Fruit fly (Drosophila melanogaster) whole organism, embryonic: ENCODE data around the gene CG8568.

Experiments used
- Ada2b ChIP-seq: fragments of 200-800 bp; sonication (Bioruptor generic); IDR thresholded peaks from 2 replicates; pipeline ENCODE4 v1.3.6; 2022; ENCODE audit warnings: missing biosample characterization, missing genetic modification characterization
- Atf3 ChIP-seq: fragments of 200-800 bp; sonication (Bioruptor generic); optimal IDR thresholded peaks from 3 replicates; lab custom pipeline; 2016; ENCODE audit warnings: missing biosample characterization, missing genetic modification characterization
- CG10462 ChIP-seq: fragments of 200-800 bp; sonication (Bioruptor generic); optimal IDR thresholded peaks from 2 replicates; lab custom pipeline; 2016; ENCODE audit warnings: missing biosample characterization, missing genetic modification characterization
- CG10654 ChIP-seq: fragments of 200-800 bp; sonication (Bioruptor generic); optimal IDR thresholded peaks from 2 replicates; lab custom pipeline; 2016; ENCODE audit warnings: missing biosample characterization, missing genetic modification characterization
- CG13123 ChIP-seq: fragments of 200-800 bp; sonication (Bioruptor generic); optimal IDR thresholded peaks from 2 replicates; lab custom pipeline; 2016; ENCODE audit warnings: missing biosample characterization, missing genetic modification characterization
- CG14441 ChIP-seq: fragments of 200-800 bp; sonication (Bioruptor generic); IDR thresholded peaks from 2 replicates; pipeline ENCODE4 v1.3.6; 2022; ENCODE audit warnings: missing biosample characterization, missing genetic modification characterization
- CG15601 ChIP-seq: fragments of 200-800 bp; sonication (Bioruptor generic); optimal IDR thresholded peaks from 3 replicates; lab custom pipeline; 2019; ENCODE audit warnings: missing biosample characterization, mild to moderate bottlenecking, missing genetic modification characterization, moderate library complexity
- CG1603 ChIP-seq: fragments of 200-800 bp; sonication (Bioruptor generic); optimal IDR thresholded peaks from 2 replicates; lab custom pipeline; 2019; ENCODE audit warnings: missing biosample characterization, mild to moderate bottlenecking, missing genetic modification characterization, moderate library complexity
- CG1832 ChIP-seq: fragments of 200-800 bp; sonication (Bioruptor generic); optimal IDR thresholded peaks from 2 replicates; lab custom pipeline; 2017; ENCODE audit warnings: missing biosample characterization, mild to moderate bottlenecking, missing genetic modification characterization, inconsistent platforms
- CG18599 ChIP-seq: fragments of 200-800 bp; sonication (Bioruptor generic); optimal IDR thresholded peaks from 3 replicates; lab custom pipeline; 2017; ENCODE audit warnings: missing biosample characterization, missing genetic modification characterization, mild to moderate bottlenecking, moderate library complexity, missing genetic modification reagents
- CG2120 ChIP-seq: fragments of 200-800 bp; sonication (Bioruptor generic); optimal IDR thresholded peaks from 3 replicates; lab custom pipeline; 2016; ENCODE audit warnings: missing biosample characterization, missing genetic modification characterization
- CG2678 ChIP-seq: fragments of 200-800 bp; sonication (Bioruptor generic); optimal IDR thresholded peaks from 3 replicates; lab custom pipeline; 2019; ENCODE audit warnings: missing biosample characterization, mild to moderate bottlenecking, missing genetic modification characterization, moderate library complexity
- CG2889 ChIP-seq: fragments of 200-800 bp; sonication (Bioruptor generic); IDR thresholded peaks from 3 replicates; pipeline ENCODE4 v1.3.6; 2022; ENCODE audit warnings: missing biosample characterization, missing genetic modification characterization
- CG32767 ChIP-seq: fragments of 200-800 bp; sonication (Bioruptor generic); IDR thresholded peaks from 2 replicates; pipeline ENCODE4 v1.3.6; 2022; ENCODE audit warnings: missing biosample characterization, missing genetic modification characterization
- CG3847 ChIP-seq: fragments of 200-800 bp; sonication (Bioruptor generic); IDR thresholded peaks from 2 replicates; pipeline ENCODE4 v1.3.6; 2022; ENCODE audit warnings: missing biosample characterization, missing genetic modification characterization
- CG4854 ChIP-seq: fragments of 200-800 bp; sonication (Bioruptor generic); optimal IDR thresholded peaks from 2 replicates; lab custom pipeline; 2016; ENCODE audit warnings: missing biosample characterization, missing genetic modification characterization, inconsistent platforms
- CG6175 ChIP-seq: fragments of 200-800 bp; sonication (Bioruptor generic); IDR thresholded peaks from 3 replicates; pipeline ENCODE4 v1.3.6; 2022; ENCODE audit warnings: missing biosample characterization, missing genetic modification characterization
- CG6272 ChIP-seq: fragments of 200-800 bp; sonication (Bioruptor generic); IDR thresholded peaks from 2 replicates; pipeline ENCODE4 v1.3.6; 2022; ENCODE audit warnings: missing biosample characterization, missing genetic modification characterization
- CG8388 ChIP-seq: fragments of 200-800 bp; sonication (Bioruptor generic); optimal IDR thresholded peaks from 2 replicates; lab custom pipeline; 2019; ENCODE audit warnings: missing biosample characterization, mild to moderate bottlenecking, missing genetic modification characterization, moderate library complexity
- CG8478 ChIP-seq: fragments of >200 bp; optimal IDR thresholded peaks from 2 replicates; lab custom pipeline; 2018
- CG8765 ChIP-seq: fragments of 200-800 bp; sonication (Bioruptor generic); IDR thresholded peaks from 2 replicates; pipeline ENCODE4 v1.3.6; 2022; ENCODE audit warnings: missing biosample characterization, missing genetic modification characterization
- Dad ChIP-seq: fragments of 200-800 bp; sonication (Bioruptor generic); optimal IDR thresholded peaks from 3 replicates; lab custom pipeline; 2016; ENCODE audit warnings: missing biosample characterization, missing genetic modification characterization
- Dp ChIP-seq: fragments of 200-800 bp; sonication (Bioruptor generic); optimal IDR thresholded peaks from 2 replicates; lab custom pipeline; 2018; ENCODE audit warnings: missing biosample characterization, mild to moderate bottlenecking, missing genetic modification characterization, moderate library complexity
- E2f2 ChIP-seq: fragments of 200-800 bp; sonication (Bioruptor generic); IDR thresholded peaks from 2 replicates; pipeline ENCODE4 v1.3.6; 2022; ENCODE audit warnings: missing biosample characterization, missing genetic modification characterization
- ERR ChIP-seq: fragments of 200-800 bp; sonication (Bioruptor generic); optimal IDR thresholded peaks from 2 replicates; lab custom pipeline; 2016; ENCODE audit warnings: missing biosample characterization, missing genetic modification characterization
- H15 ChIP-seq: fragments of 200-800 bp; sonication (Bioruptor generic); IDR thresholded peaks from 3 replicates; pipeline ENCODE4 v1.3.6; 2022; ENCODE audit warnings: missing biosample characterization, missing genetic modification characterization
- Lhr ChIP-seq: fragments of 200-800 bp; sonication (Bioruptor generic); optimal IDR thresholded peaks from 3 replicates; lab custom pipeline; 2017; ENCODE audit warnings: mild to moderate bottlenecking, missing biosample characterization, missing genetic modification reagents, missing genetic modification characterization
- Med ChIP-seq: fragments of 200-800 bp; sonication (Bioruptor generic); peaks from one replicate; lab custom pipeline; 2016; ENCODE audit warnings: missing biosample characterization, missing genetic modification characterization, mild to moderate bottlenecking, inconsistent platforms, moderate library complexity
- Sox102F ChIP-seq: fragments of 200-800 bp; sonication (Bioruptor generic); optimal IDR thresholded peaks from 2 replicates; lab custom pipeline; 2018; ENCODE audit warnings: missing biosample characterization, mild to moderate bottlenecking, missing genetic modification characterization, moderate library complexity
- Ssrp ChIP-seq: fragments of 200-800 bp; sonication (Bioruptor generic); optimal IDR thresholded peaks from 2 replicates; lab custom pipeline; 2018; ENCODE audit warnings: missing biosample characterization, mild to moderate bottlenecking, missing genetic modification characterization, moderate library complexity
- Taf1 ChIP-seq: fragments of 200-800 bp; sonication (Bioruptor generic); IDR thresholded peaks from 2 replicates; pipeline ENCODE4 v1.3.6; 2022; ENCODE audit warnings: missing biosample characterization, missing genetic modification characterization
- Vsx1 ChIP-seq: fragments of 200-800 bp; sonication (Bioruptor generic); optimal IDR thresholded peaks from 2 replicates; lab custom pipeline; 2017; ENCODE audit warnings: missing biosample characterization, mild to moderate bottlenecking, missing genetic modification characterization, missing genetic modification reagents
- cg ChIP-seq: fragments of 200-800 bp; sonication (Bioruptor generic); optimal IDR thresholded peaks from 3 replicates; lab custom pipeline; 2019; ENCODE audit warnings: missing biosample characterization, mild to moderate bottlenecking, missing genetic modification characterization, moderate library complexity
- ci ChIP-seq: fragments of 200-800 bp; sonication (Bioruptor generic); IDR thresholded peaks from 3 replicates; pipeline ENCODE4 v1.3.6; 2022; ENCODE audit warnings: missing biosample characterization, missing genetic modification characterization
- croc ChIP-seq: fragments of 200-800 bp; sonication (Bioruptor generic); conservative IDR thresholded peaks from 3 replicates; pipeline ENCODE4 v1.3.6; 2022; ENCODE audit warnings: missing biosample characterization, missing genetic modification characterization
- dm ChIP-seq: fragments of 200-800 bp; sonication (Bioruptor generic); optimal IDR thresholded peaks from 3 replicates; lab custom pipeline; 2016; ENCODE audit warnings: missing biosample characterization, missing genetic modification characterization
- emc ChIP-seq: fragments of 200-800 bp; sonication (Bioruptor generic); optimal IDR thresholded peaks from 2 replicates; lab custom pipeline; 2016; ENCODE audit warnings: missing biosample characterization, missing genetic modification characterization
- en ChIP-seq: fragments of 200-800 bp; sonication (Bioruptor generic); optimal IDR thresholded peaks from 2 replicates; lab custom pipeline; 2016; ENCODE audit warnings: missing biosample characterization, missing genetic modification characterization
- eyg ChIP-seq: fragments of 200-800 bp; sonication (Bioruptor generic); optimal IDR thresholded peaks from 3 replicates; lab custom pipeline; 2016; ENCODE audit warnings: missing biosample characterization, missing genetic modification characterization
- fd64A ChIP-seq: fragments of 200-800 bp; sonication (Bioruptor generic); optimal IDR thresholded peaks from 3 replicates; lab custom pipeline; 2018; ENCODE audit warnings: missing biosample characterization, mild to moderate bottlenecking, missing genetic modification characterization
- hb ChIP-seq: fragments of 200-800 bp; sonication (Bioruptor generic); IDR thresholded peaks from 3 replicates; pipeline ENCODE4 v1.3.6; 2022; ENCODE audit warnings: missing biosample characterization, missing genetic modification characterization; ENCODE audit not compliant: partially characterized antibody
- kay ChIP-seq: fragments of 200-800 bp; sonication (Bioruptor generic); optimal IDR thresholded peaks from 2 replicates; lab custom pipeline; 2016; ENCODE audit warnings: missing biosample characterization, missing genetic modification characterization
- ken ChIP-seq: fragments of 200-800 bp; sonication (Bioruptor generic); IDR thresholded peaks from 3 replicates; pipeline ENCODE4 v1.3.6; 2022; ENCODE audit warnings: missing biosample characterization, missing genetic modification characterization
- lbe ChIP-seq: fragments of 200-800 bp; sonication (Bioruptor generic); optimal IDR thresholded peaks from 2 replicates; lab custom pipeline; 2016; ENCODE audit warnings: missing biosample characterization, mild to moderate bottlenecking, missing genetic modification characterization
- lmd ChIP-seq: fragments of 200-800 bp; sonication (Bioruptor generic); IDR thresholded peaks from 2 replicates; pipeline ENCODE4 v1.3.6; 2022; ENCODE audit warnings: missing biosample characterization, missing genetic modification characterization
- pho ChIP-seq: fragments of 200-800 bp; sonication (Bioruptor generic); optimal IDR thresholded peaks from 2 replicates; lab custom pipeline; 2016; ENCODE audit warnings: missing biosample characterization, missing genetic modification characterization
- psq ChIP-seq: fragments of 200-800 bp; sonication (Bioruptor generic); optimal IDR thresholded peaks from 2 replicates; lab custom pipeline; 2017; ENCODE audit warnings: missing biosample characterization, missing genetic modification characterization
- ro ChIP-seq: fragments of 200-800 bp; sonication (Bioruptor generic); IDR thresholded peaks from 2 replicates; pipeline ENCODE4 v1.3.6; 2022; ENCODE audit warnings: missing biosample characterization, missing genetic modification characterization
- sens-2 ChIP-seq: fragments of 200-800 bp; sonication (Bioruptor generic); IDR thresholded peaks from 2 replicates; pipeline ENCODE4 v1.3.6; 2022; ENCODE audit warnings: missing biosample characterization, missing genetic modification characterization
- sug ChIP-seq: fragments of 200-800 bp; optimal IDR thresholded peaks from 2 replicates; lab custom pipeline; 2019; ENCODE audit warnings: missing biosample characterization, mild to moderate bottlenecking, missing genetic modification characterization, moderate library complexity
- tgo ChIP-seq: fragments of 200-800 bp; sonication (Bioruptor generic); IDR thresholded peaks from 3 replicates; pipeline ENCODE4 v1.3.6; 2022; ENCODE audit warnings: missing biosample characterization, missing genetic modification characterization
- wek ChIP-seq: fragments of 200-800 bp; sonication (Bioruptor generic); optimal IDR thresholded peaks from 3 replicates; lab custom pipeline; 2018; ENCODE audit warnings: missing biosample characterization, mild to moderate bottlenecking, missing genetic modification characterization, moderate library complexity

The CG8568 gene

DNA sequence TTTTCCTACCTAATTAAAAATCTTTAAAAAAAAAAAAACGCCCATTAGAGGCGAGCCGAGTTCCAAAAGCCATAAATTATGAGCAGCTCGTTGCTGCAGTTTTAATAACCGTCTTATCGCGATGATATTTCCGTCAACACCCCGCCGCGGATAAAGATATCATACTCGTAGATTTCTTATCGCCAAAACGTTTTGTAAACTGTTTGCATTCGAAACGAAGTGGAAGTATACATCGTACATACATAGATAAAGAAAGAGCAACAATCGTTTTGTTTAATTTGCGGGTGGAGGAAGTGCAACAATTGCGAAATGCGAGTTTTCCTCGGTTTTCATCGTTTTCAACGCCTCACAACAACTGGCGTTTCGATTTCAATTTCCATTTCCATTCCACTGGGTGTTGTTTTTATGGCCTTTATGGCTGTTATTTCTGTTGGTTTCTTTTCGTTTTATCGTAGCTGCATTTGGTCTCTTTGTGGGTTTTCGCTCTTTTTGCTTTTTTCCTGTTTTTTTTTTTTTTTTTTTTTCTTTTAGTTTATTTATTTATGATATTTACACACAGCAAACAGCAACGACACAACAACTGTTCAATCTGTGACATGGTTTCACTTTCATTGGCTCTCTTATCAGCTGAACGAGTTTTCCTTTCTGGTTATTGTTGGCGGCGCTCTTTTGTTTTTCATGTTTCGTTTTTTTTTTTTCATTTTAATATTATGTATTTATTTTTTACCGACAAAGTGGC lies 20.8 kb upstream of the CG8568 start (continued):
- no peak for TF ChIP-seq cg
- TF ChIP-seq tgo (GFP tag; lab: Robert Waterston, UW) = no peak
- no peak for TF ChIP-seq Dp
- no peak for TF ChIP-seq CG14441 (GFP tag; lab: Robert Waterston, UW)
- no peak for TF ChIP-seq CG1832 (GFP tag; lab: Kevin White, UChicago)
- TF ChIP-seq kay (GFP tag; lab: Kevin White, UChicago) = no peak
- TF ChIP-seq CG4854 (GFP tag; lab: Kevin White, UChicago) = no peak
- TF ChIP-seq CG10654 (GFP tag; lab: Kevin White, UChicago) = peak; percentile 45
- no peak for TF ChIP-seq sens-2 (GFP tag; lab: Robert Waterston, UW)
- no peak for TF ChIP-seq dm (GFP tag; lab: Kevin White, UChicago)
- peak; percentile 12 for TF ChIP-seq CG2678
- TF ChIP-seq CG8478 (lab: Kevin White, UChicago) = no peak
- no peak for TF ChIP-seq CG3847 (GFP tag; lab: Robert Waterston, UW)
- no peak for TF ChIP-seq Atf3
- no peak for TF ChIP-seq Med
- no peak for TF ChIP-seq CG18599 (GFP tag; lab: Kevin White, UChicago)
- no peak for TF ChIP-seq eyg (GFP tag; lab: Kevin White, UChicago)
- TF ChIP-seq wek = no peak
- no peak for TF ChIP-seq lbe (GFP tag; lab: Kevin White, UChicago)
- no peak for TF ChIP-seq pho (GFP tag; lab: Kevin White, UChicago)
- no peak for TF ChIP-seq CG6175 (GFP tag; lab: Robert Waterston, UW)
- no peak for TF ChIP-seq CG1603 (tag; lab: Kevin White, UChicago)
- TF ChIP-seq CG6272 (GFP tag; lab: Robert Waterston, UW) = no peak
- no peak for TF ChIP-seq Ada2b (GFP tag; lab: Robert Waterston, UW)
- no peak for TF ChIP-seq CG2889 (GFP tag; lab: Robert Waterston, UW)
- no peak for TF ChIP-seq emc (GFP tag; lab: Kevin White, UChicago)
- no peak for TF ChIP-seq en (GFP tag; lab: Kevin White, UChicago)
- TF ChIP-seq H15 (GFP tag; lab: Robert Waterston, UW) = no peak
- TF ChIP-seq CG32767 (GFP tag; lab: Robert Waterston, UW) = no peak
- no peak for TF ChIP-seq lmd (GFP tag; lab: Robert Waterston, UW)
- no peak for TF ChIP-seq CG2120
- TF ChIP-seq Taf1 (GFP tag; lab: Robert Waterston, UW) = no peak
- no peak for TF ChIP-seq CG8388 (GFP tag; lab: Kevin White, UChicago)
- TF ChIP-seq Dad = no peak
- no peak for TF ChIP-seq croc
- TF ChIP-seq Ssrp (tag; lab: Kevin White, UChicago) = no peak
- no peak for TF ChIP-seq CG8765 (GFP tag; lab: Robert Waterston, UW)
- TF ChIP-seq hb (GFP tag; lab: Robert Waterston, UW) = no peak
- TF ChIP-seq ro (GFP tag; lab: Robert Waterston, UW) = no peak
- no peak for TF ChIP-seq sug (tag; lab: Kevin White, UChicago)
- TF ChIP-seq psq (GFP tag; lab: Kevin White, UChicago) = peak; percentile 29
- peak; percentile 32 for TF ChIP-seq Sox102F (GFP tag; lab: Kevin White, UChicago)
- TF ChIP-seq CG15601 (tag; lab: Kevin White, UChicago) = peak; percentile 26
- TF ChIP-seq CG10462 (GFP tag; lab: Kevin White, UChicago) = no peak
- TF ChIP-seq Vsx1 (GFP tag; lab: Kevin White, UChicago) = peak; percentile 47
- no peak for TF ChIP-seq ERR (GFP tag; lab: Kevin White, UChicago)
- TF ChIP-seq fd64A (GFP tag; lab: Kevin White, UChicago) = no peak
- TF ChIP-seq ci = peak; percentile 70
- TF ChIP-seq ken (GFP tag; lab: Robert Waterston, UW) = no peak
- TF ChIP-seq CG13123 (GFP tag; lab: Kevin White, UChicago) = peak; percentile 55
- peak; percentile 18 for TF ChIP-seq Lhr (GFP tag; lab: Kevin White, UChicago)
- TF ChIP-seq E2f2 = no peak
